Worm (Caenorhabditis elegans) whole organism, late embryonic: ENCODE data around the gene Y51B9A.6.
"Not testable (repeated sequence)": the region's sequence is repeated elsewhere in the genome, so short reads cannot be mapped to it uniquely, and the experiment has no call there.

Experiments
- F13H6.1 ChIP-seq: sonication (generic microtip); optimal IDR thresholded peaks from 2 replicates; lab custom pipeline; 2016; ENCODE audit warnings: missing genetic modification characterization, missing compliant biosample characterization
- K02D7.2 ChIP-seq: sonication (generic microtip); optimal IDR thresholded peaks from 2 replicates; lab custom pipeline; 2017; ENCODE audit warnings: mild to moderate bottlenecking, missing genetic modification characterization, missing compliant biosample characterization
- K09A11.1 ChIP-seq: sonication (generic microtip); optimal IDR thresholded peaks from 2 replicates; lab custom pipeline; 2017; ENCODE audit warnings: antibody characterized with exemption, mild to moderate bottlenecking, missing genetic modification characterization, missing compliant biosample characterization; ENCODE audit not compliant: insufficient read depth
- T23F11.4 ChIP-seq: fragments of 200-800 bp; sonication (Bioruptor generic); optimal IDR thresholded peaks from 2 replicates; lab custom pipeline; 2018; ENCODE audit warnings: mild to moderate bottlenecking, missing genetic modification characterization, missing compliant biosample characterization
- Y22D7AL.16 ChIP-seq: sonication (generic microtip); optimal IDR thresholded peaks from 2 replicates; lab custom pipeline; 2016; ENCODE audit warnings: missing genetic modification characterization, missing compliant biosample characterization
- ama-1 ChIP-seq: fragments of 150-350 bp; optimal IDR thresholded peaks from 2 replicates; lab custom pipeline; 2014
- ceh-2 ChIP-seq: sonication (generic microtip); optimal IDR thresholded peaks from 2 replicates; lab custom pipeline; 2016; ENCODE audit warnings: missing genotype, missing genetic modification characterization, missing compliant biosample characterization
- ceh-22 ChIP-seq: sonication (generic microtip); optimal IDR thresholded peaks from 2 replicates; lab custom pipeline; 2017; ENCODE audit warnings: missing biosample characterization, missing genetic modification characterization
- ceh-30 ChIP-seq: fragments of 150-350 bp; optimal IDR thresholded peaks from 2 replicates; lab custom pipeline; 2014; ENCODE audit warnings: missing biosample characterization, missing genetic modification characterization
- ceh-45 ChIP-seq: fragments of 200-800 bp; sonication (Bioruptor generic); IDR thresholded peaks from 2 replicates; pipeline ENCODE4 v1.3.6; 2022; ENCODE audit warnings: missing genetic modification reagents, missing genetic modification characterization, missing compliant biosample characterization
- ceh-48 ChIP-seq: sonication (generic microtip); optimal IDR thresholded peaks from 2 replicates; lab custom pipeline; 2016; ENCODE audit warnings: missing genetic modification characterization, inconsistent platforms, missing compliant biosample characterization
- ceh-9 ChIP-seq: sonication (generic microtip); optimal IDR thresholded peaks from 2 replicates; lab custom pipeline; 2016; ENCODE audit warnings: mild to moderate bottlenecking, missing genetic modification characterization, inconsistent platforms, missing compliant biosample characterization
- che-1 ChIP-seq: sonication (generic microtip); optimal IDR thresholded peaks from 2 replicates; lab custom pipeline; 2016; ENCODE audit warnings: mild to moderate bottlenecking, missing genetic modification characterization, missing compliant biosample characterization
- dmd-4 ChIP-seq: sonication (generic microtip); optimal IDR thresholded peaks from 2 replicates; lab custom pipeline; 2016; ENCODE audit warnings: borderline replicate concordance, missing genetic modification characterization, missing compliant biosample characterization
- dve-1 ChIP-seq: sonication (generic microtip); optimal IDR thresholded peaks from 2 replicates; lab custom pipeline; 2017; ENCODE audit warnings: antibody characterized with exemption, mild to moderate bottlenecking, missing genetic modification characterization, missing compliant biosample characterization
- elt-4 ChIP-seq: sonication (generic microtip); optimal IDR thresholded peaks from 2 replicates; lab custom pipeline; 2016; ENCODE audit warnings: missing genetic modification characterization, missing compliant biosample characterization
- fkh-10 ChIP-seq: fragments of 150-350 bp; optimal IDR thresholded peaks from 2 replicates; lab custom pipeline; 2014; ENCODE audit warnings: missing biosample characterization, missing genetic modification reagents, missing genetic modification characterization
- gmeb-2 ChIP-seq: sonication (generic microtip); optimal IDR thresholded peaks from 2 replicates; lab custom pipeline; 2016; ENCODE audit warnings: missing genetic modification characterization, inconsistent platforms, missing compliant biosample characterization
- hlh-15 ChIP-seq: sonication (generic microtip); optimal IDR thresholded peaks from 2 replicates; lab custom pipeline; 2016; ENCODE audit warnings: missing genetic modification characterization, missing compliant biosample characterization
- hlh-8 ChIP-seq: sonication (generic microtip); optimal IDR thresholded peaks from 2 replicates; lab custom pipeline; 2016; ENCODE audit warnings: missing genotype, missing genetic modification characterization, missing compliant biosample characterization
- lin-11 ChIP-seq: fragments of 200-800 bp; sonication (Bioruptor generic); optimal IDR thresholded peaks from 2 replicates; lab custom pipeline; 2018; ENCODE audit warnings: mild to moderate bottlenecking, missing genetic modification characterization, missing compliant biosample characterization
- mec-3 ChIP-seq: sonication (generic microtip); optimal IDR thresholded peaks from 2 replicates; lab custom pipeline; 2016; ENCODE audit warnings: borderline replicate concordance, missing genetic modification characterization, missing compliant biosample characterization
- nfya-1 ChIP-seq: sonication (generic microtip); optimal IDR thresholded peaks from 2 replicates; lab custom pipeline; 2017; ENCODE audit warnings: missing genetic modification characterization, mild to moderate bottlenecking, missing compliant biosample characterization, antibody characterized with exemption, moderate library complexity
- nhr-232 ChIP-seq: sonication (generic microtip); optimal IDR thresholded peaks from 2 replicates; lab custom pipeline; 2016; ENCODE audit warnings: missing genetic modification characterization, missing compliant biosample characterization
- npax-4 ChIP-seq: sonication (generic microtip); optimal IDR thresholded peaks from 2 replicates; lab custom pipeline; 2016; ENCODE audit warnings: missing genetic modification characterization, missing compliant biosample characterization
- pag-3 ChIP-seq: sonication (generic microtip); optimal IDR thresholded peaks from 2 replicates; lab custom pipeline; 2016; ENCODE audit warnings: missing compliant biosample characterization, missing genetic modification characterization, borderline replicate concordance
- pat-9 ChIP-seq: fragments of 200-800 bp; sonication (Bioruptor generic); optimal IDR thresholded peaks from 2 replicates; lab custom pipeline; 2018; ENCODE audit warnings: mild to moderate bottlenecking, missing genetic modification characterization, moderate library complexity, missing compliant biosample characterization
- pha-2 ChIP-seq: sonication (generic microtip); optimal IDR thresholded peaks from 2 replicates; lab custom pipeline; 2017; ENCODE audit warnings: mild to moderate bottlenecking, missing genetic modification characterization, missing compliant biosample characterization
- pha-4 ChIP-seq: fragments of 150-350 bp; optimal IDR thresholded peaks from 2 replicates; lab custom pipeline; 2018; ENCODE audit warnings: missing biosample characterization, missing genetic modification reagents, missing genetic modification characterization
- rnt-1 ChIP-seq: sonication (generic microtip); optimal IDR thresholded peaks from 2 replicates; lab custom pipeline; 2016; ENCODE audit warnings: missing genetic modification characterization, missing compliant biosample characterization
- sdc-2 ChIP-seq: sonication (generic microtip); optimal IDR thresholded peaks from 2 replicates; lab custom pipeline; 2016; ENCODE audit warnings: missing genotype, missing genetic modification characterization, missing compliant biosample characterization
- sox-2 ChIP-seq: fragments of 200-800 bp; sonication (Bioruptor generic); IDR thresholded peaks from 2 replicates; pipeline ENCODE4 v1.3.6; 2022; ENCODE audit warnings: missing genetic modification reagents, missing genetic modification characterization, missing compliant biosample characterization
- sox-4 ChIP-seq: sonication (generic microtip); optimal IDR thresholded peaks from 2 replicates; lab custom pipeline; 2017; ENCODE audit warnings: mild to moderate bottlenecking, missing genetic modification characterization, inconsistent platforms, missing compliant biosample characterization
- syd-9 ChIP-seq: sonication (generic microtip); optimal IDR thresholded peaks from 2 replicates; lab custom pipeline; 2016; ENCODE audit warnings: mild to moderate bottlenecking, missing genetic modification characterization, moderate library complexity, missing compliant biosample characterization
- tbx-2 ChIP-seq: sonication (generic microtip); optimal IDR thresholded peaks from 2 replicates; lab custom pipeline; 2016; ENCODE audit warnings: missing genetic modification characterization, missing compliant biosample characterization
- tbx-7 ChIP-seq: sonication (generic microtip); optimal IDR thresholded peaks from 2 replicates; lab custom pipeline; 2016; ENCODE audit warnings: missing genotype, missing genetic modification characterization, missing compliant biosample characterization
- ttx-3 ChIP-seq: sonication (generic microtip); optimal IDR thresholded peaks from 2 replicates; lab custom pipeline; 2016; ENCODE audit warnings: missing genetic modification reagents, missing genetic modification characterization, missing compliant biosample characterization
- unc-3 ChIP-seq, 2 experiments: fragments of 200-800 bp in 1 of 2; sonication (Bioruptor generic) in 1 of 2; sonication (generic microtip) in 1 of 2; conservative IDR thresholded peaks in 1 of 2; optimal IDR thresholded peaks in 1 of 2; 2 replicates each; pipeline versions ENCODE4 v1.3.6 to Lab custom; 2016 to 2022; ENCODE audit warnings: missing compliant biosample characterization in 2 of 2, missing genetic modification characterization in 2 of 2, missing genetic modification reagents in 1 of 2
- unc-42 ChIP-seq: sonication (generic microtip); optimal IDR thresholded peaks from 2 replicates; lab custom pipeline; 2016; ENCODE audit warnings: missing genotype, missing genetic modification characterization, missing compliant biosample characterization
- unc-55 ChIP-seq: sonication (generic microtip); optimal IDR thresholded peaks from 2 replicates; lab custom pipeline; 2017; ENCODE audit warnings: missing biosample characterization, missing genetic modification reagents, missing genetic modification characterization
- unc-86 ChIP-seq: sonication (generic microtip); optimal IDR thresholded peaks from 2 replicates; lab custom pipeline; 2016; ENCODE audit warnings: missing genetic modification characterization, missing compliant biosample characterization

The Y51B9A.6 gene

ce11 chrII:9403087-9403486 is at the start of gene Y51B9A.6:
TSS of gene Y51B9A.6 (minus strand) at chrII:9403187.
- TF ChIP-seq ceh-22 (tag; lab: Kevin White, UChicago) (no peak), sox-4 (tag; lab: Kevin White, UChicago) (no peak), Y22D7AL.16 (no peak), mec-3 (tag; lab: Kevin White, UChicago) (no peak), unc-86 (tag; lab: Kevin White, UChicago) (no peak), unc-55 (GFP tag; lab: Kevin White, UChicago) (no peak)

- not testable (repeated sequence) for TF ChIP-seq npax-4; ceh-45 (GFP tag; lab: Robert Waterston, UW); ceh-9 (tag; lab: Kevin White, UChicago)
Measured at ce11 chrII:9452172-9452571, 49.2 kb upstream of the Y51B9A.6 start, which contains the start of gene R09D1.12. TSS of gene R09D1.12 (minus strand) at chrII:9452272.

ce11 chrII:9447965-9448364 is 45.0 kb upstream of the Y51B9A.6 start, which contains the start of gene chil-18:
TSS of gene chil-18 (plus strand) at chrII:9448265.
- TF ChIP-seq fkh-10 (GFP tag; lab: Kevin White, UChicago): no peak
- no peak for TF ChIP-seq dve-1 (tag; lab: Kevin White, UChicago)
- TF ChIP-seq gmeb-2: no peak
- no peak for TF ChIP-seq syd-9
- no peak for TF ChIP-seq rnt-1 (tag; lab: Kevin White, UChicago)
- no peak for TF ChIP-seq sdc-2 (tag; lab: Kevin White, UChicago)
- TF ChIP-seq ceh-2 (tag; lab: Kevin White, UChicago): no peak
- no peak for TF ChIP-seq ceh-22 (tag; lab: Kevin White, UChicago)
- TF ChIP-seq K02D7.2 (tag; lab: Kevin White, UChicago): no peak
- no peak for TF ChIP-seq F13H6.1
- no peak for TF ChIP-seq unc-86 (tag; lab: Kevin White, UChicago)
- TF ChIP-seq npax-4: no peak

ce11 chrII:9445368-9445767 is 42.4 kb upstream of the Y51B9A.6 start, which contains the start of gene R09D1.13:
TSS of gene R09D1.13 (minus strand) at chrII:9445468.
- no peak for TF ChIP-seq K09A11.1 (tag; lab: Kevin White, UChicago)

ce11 chrII:9443522-9443921 is 40.5 kb upstream of the Y51B9A.6 start, which contains the start of gene chil-15:
TSS of gene chil-15 (minus strand) at chrII:9443622.
- no peak for TF ChIP-seq nhr-232
- no peak for TF ChIP-seq tbx-2 (tag; lab: Kevin White, UChicago)
- no peak for TF ChIP-seq ceh-48
- no peak for TF ChIP-seq T23F11.4 (GFP tag; lab: Kevin White, UChicago)
- no peak for TF ChIP-seq pag-3 (tag; lab: Kevin White, UChicago)
- TF ChIP-seq sdc-2 (tag; lab: Kevin White, UChicago): no peak
- TF ChIP-seq dmd-4 (tag; lab: Kevin White, UChicago): no peak
- no peak for TF ChIP-seq dve-1 (tag; lab: Kevin White, UChicago)
- no peak for TF ChIP-seq che-1 (tag; lab: Kevin White, UChicago)
- no peak for TF ChIP-seq hlh-15
- no peak for TF ChIP-seq nfya-1
- TF ChIP-seq ama-1 (lab: Kevin White, UChicago): no peak
- TF ChIP-seq Y22D7AL.16: no peak
- TF ChIP-seq gmeb-2: no peak
- TF ChIP-seq pha-2 (tag; lab: Kevin White, UChicago): no peak

- TF ChIP-seq syd-9 (no peak), unc-3 (GFP tag; conservative IDR thresholded peaks at IDR 0.05; lab: Robert Waterston, UW) (no peak), unc-3 (tag; optimal IDR thresholded peaks at IDR 0.05; lab: Kevin White, UChicago) (no peak), lin-11 (tag; lab: Kevin White, UChicago) (no peak), sox-2 (GFP tag; lab: Robert Waterston, UW) (no peak), unc-86 (tag; lab: Kevin White, UChicago) (no peak), hlh-15 (no peak), unc-42 (tag; lab: Kevin White, UChicago) (no peak), hlh-8 (tag; lab: Kevin White, UChicago) (no peak), ceh-30 (tag; lab: Kevin White, UChicago) (no peak), gmeb-2 (no peak), unc-55 (GFP tag; lab: Kevin White, UChicago) (no peak), ttx-3 (tag; lab: Kevin White, UChicago) (no peak), ceh-45 (GFP tag; lab: Robert Waterston, UW) (no peak), pat-9 (tag; lab: Kevin White, UChicago) (no peak), tbx-7 (tag; lab: Kevin White, UChicago) (no peak), pha-4 (tag; lab: Kevin White, UChicago) (no peak), elt-4 (no peak), rnt-1 (tag; lab: Kevin White, UChicago) (no peak)
- TF ChIP-seq, all 69 proteins: peak for 0
Measured at ce11 chrII:9441838-9442237, 38.9 kb upstream of the Y51B9A.6 start, which contains the start of gene chil-16. TSS of gene chil-16 (minus strand) at chrII:9441938.
